Fruit fly (Drosophila melanogaster): ENCODE results near the gene CG44774.

Gene CG44774

DNA sequence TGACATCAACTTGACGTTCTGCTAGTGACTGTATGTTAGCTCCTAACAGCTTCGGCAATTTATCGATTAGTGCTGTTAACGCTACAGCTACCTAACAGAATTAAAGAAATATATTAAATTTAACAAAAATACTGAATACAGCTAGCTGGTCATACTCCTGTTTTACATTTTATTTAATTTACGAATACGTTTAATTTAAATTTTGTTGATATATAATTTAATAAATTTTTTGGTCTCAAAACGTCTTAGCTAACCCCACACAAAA lies at the start of gene CG44774:
CG44774 (minus strand) TSS at position 34 of the 265 bp plus-strand sequence.
- TF ChIP-seq ttk (optimal IDR thresholded peaks at IDR 0.05) (no peak), Sin3A (optimal IDR thresholded peaks at IDR 0.05) (no peak), Myc (optimal IDR thresholded peaks at IDR 0.05) (no peak), psq (optimal IDR thresholded peaks at IDR 0.05) (no peak), insv (optimal IDR thresholded peaks at IDR 0.05) (no peak), h (optimal IDR thresholded peaks at IDR 0.05) (no peak)

DNA sequence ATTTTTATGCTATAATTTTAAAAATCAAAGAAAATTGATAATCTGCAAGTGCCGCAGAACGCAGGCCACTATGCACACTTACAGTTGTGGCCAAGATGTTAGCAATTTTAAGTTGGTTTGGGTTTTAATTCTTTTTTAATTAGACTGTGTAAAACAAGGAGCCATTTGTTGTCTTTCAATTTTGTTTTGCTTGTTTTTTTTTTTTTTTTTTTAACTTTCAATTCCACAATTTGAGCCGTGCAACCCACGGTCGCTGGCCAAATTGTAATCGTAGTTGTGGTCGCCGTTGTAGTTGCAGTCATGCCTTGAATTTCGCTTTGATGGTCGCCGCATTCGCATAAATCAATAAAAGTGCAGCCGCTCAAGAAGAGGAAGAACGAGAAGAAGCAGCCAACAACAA lies 47.5 kb upstream of the CG44774 start:
- TF ChIP-seq psq (optimal IDR thresholded peaks at IDR 0.05), result no peak
- no peak for TF ChIP-seq h (optimal IDR thresholded peaks at IDR 0.05)
- TF ChIP-seq insv (optimal IDR thresholded peaks at IDR 0.05), result no peak
- TF ChIP-seq Sin3A (optimal IDR thresholded peaks at IDR 0.05), result no peak
- no peak for TF ChIP-seq ttk (optimal IDR thresholded peaks at IDR 0.05)
- TF ChIP-seq Myc (optimal IDR thresholded peaks at IDR 0.05), result no peak

DNA sequence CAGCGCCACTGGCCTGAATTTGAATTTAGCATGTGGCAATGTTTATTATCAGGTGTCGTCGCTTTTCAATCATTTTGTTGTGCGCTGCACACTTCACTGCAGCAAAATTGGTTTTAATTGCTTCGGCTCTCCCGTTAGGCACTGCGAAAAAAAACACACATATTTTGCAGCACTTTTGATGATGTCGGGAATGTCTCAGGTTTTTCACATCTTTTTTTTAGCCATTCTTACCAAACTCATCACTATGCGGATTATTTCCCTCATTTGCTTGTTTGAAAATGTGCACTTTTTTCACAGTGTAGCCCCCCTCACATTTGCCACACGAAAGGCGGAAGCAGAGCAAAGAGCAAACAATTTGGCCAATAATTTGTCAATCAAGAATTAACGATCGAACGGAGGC lies 45.3 kb upstream of the CG44774 start:
- TF ChIP-seq Sin3A (optimal IDR thresholded peaks at IDR 0.05), result no peak
- TF ChIP-seq insv (optimal IDR thresholded peaks at IDR 0.05), result no peak
- no peak for TF ChIP-seq h (optimal IDR thresholded peaks at IDR 0.05)
- no peak for TF ChIP-seq psq (optimal IDR thresholded peaks at IDR 0.05)
- TF ChIP-seq ttk (optimal IDR thresholded peaks at IDR 0.05), result no peak
- TF ChIP-seq Myc (optimal IDR thresholded peaks at IDR 0.05), result no peak

DNA sequence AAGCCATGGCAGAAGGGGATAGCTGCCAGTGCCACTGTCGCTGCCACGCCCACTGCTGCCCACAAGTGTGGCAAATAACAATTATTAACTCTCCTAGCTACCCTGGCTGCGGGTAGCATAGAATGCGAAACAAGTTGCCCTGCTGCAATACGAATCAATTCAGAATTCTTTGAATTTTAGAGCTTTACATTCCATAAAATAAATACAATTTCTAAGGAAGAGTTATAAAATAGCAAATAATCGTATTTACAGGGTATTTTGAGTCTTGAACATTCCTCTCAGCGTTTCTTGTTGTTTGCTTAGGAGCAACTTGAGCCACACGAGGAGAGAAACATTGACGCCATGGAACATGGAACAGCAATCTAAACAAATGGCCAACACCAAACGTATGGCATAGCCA lies 44.5 kb upstream of the CG44774 start:
- TF ChIP-seq Myc (optimal IDR thresholded peaks at IDR 0.05) (no peak), psq (optimal IDR thresholded peaks at IDR 0.05) (no peak), ttk (optimal IDR thresholded peaks at IDR 0.05) (no peak), h (optimal IDR thresholded peaks at IDR 0.05) (no peak), insv (optimal IDR thresholded peaks at IDR 0.05) (no peak), Sin3A (optimal IDR thresholded peaks at IDR 0.05) (no peak)

DNA sequence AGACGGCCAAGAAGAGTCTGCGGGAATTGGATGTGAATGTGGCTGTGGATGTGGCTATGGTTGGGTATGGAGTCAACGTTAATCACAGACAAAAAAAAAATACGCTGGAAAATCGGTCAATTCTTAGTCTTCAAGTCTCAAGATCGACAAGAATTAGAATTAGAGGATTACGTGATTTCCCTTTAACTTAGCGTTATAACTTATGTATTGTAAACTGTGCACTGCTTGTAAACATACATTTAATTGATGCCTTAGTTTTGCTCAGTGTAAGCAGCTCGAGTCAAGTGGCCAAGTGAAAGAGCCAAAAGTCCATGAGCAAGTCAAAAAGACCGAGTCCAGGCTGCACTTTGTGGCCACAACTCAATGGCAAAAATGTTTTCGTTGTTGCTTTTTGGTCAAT lies 32.0 kb upstream of the CG44774 start:
- no peak for TF ChIP-seq ttk (optimal IDR thresholded peaks at IDR 0.05)
- no peak for TF ChIP-seq h (optimal IDR thresholded peaks at IDR 0.05)
- TF ChIP-seq Sin3A (optimal IDR thresholded peaks at IDR 0.05), result no peak
- no peak for TF ChIP-seq insv (optimal IDR thresholded peaks at IDR 0.05)
- no peak for TF ChIP-seq Myc (optimal IDR thresholded peaks at IDR 0.05)
- no peak for TF ChIP-seq psq (optimal IDR thresholded peaks at IDR 0.05)

DNA sequence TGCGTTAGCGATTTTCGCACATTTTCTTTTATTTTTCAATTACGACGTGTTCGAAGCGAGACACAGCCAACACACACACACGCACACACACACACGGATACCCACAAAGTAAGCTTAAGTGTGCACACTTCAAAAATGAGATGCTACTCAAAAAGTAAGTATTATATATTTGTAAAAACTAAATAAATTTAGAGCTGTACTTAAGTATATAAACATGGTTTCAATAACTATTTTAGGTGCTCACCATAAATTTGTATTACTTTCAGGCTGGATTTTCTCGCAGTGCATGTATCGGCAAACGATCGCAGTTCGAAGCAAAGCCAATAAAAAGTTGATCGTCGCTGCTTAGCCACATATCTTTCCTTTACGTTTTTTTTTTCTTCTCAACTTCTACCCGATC lies 27.8 kb upstream of the CG44774 start:
- TF ChIP-seq insv (optimal IDR thresholded peaks at IDR 0.05) (no peak), h (optimal IDR thresholded peaks at IDR 0.05) (no peak)

dm6 chrX:4962964-4963363 lies 25.1 kb upstream of the CG44774 start:
- TF ChIP-seq insv (optimal IDR thresholded peaks at IDR 0.05) (no peak), Myc (optimal IDR thresholded peaks at IDR 0.05) (no peak), ttk (optimal IDR thresholded peaks at IDR 0.05) (no peak), h (optimal IDR thresholded peaks at IDR 0.05) (no peak), psq (optimal IDR thresholded peaks at IDR 0.05) (no peak), Sin3A (optimal IDR thresholded peaks at IDR 0.05) (no peak)

dm6 chrX:4961028-4961427 lies 23.1 kb upstream of the CG44774 start, which contains the start of gene CG15468:
CG15468 (minus strand) TSS chrX:4961128.
- no peak for TF ChIP-seq h (optimal IDR thresholded peaks at IDR 0.05)

- TF ChIP-seq psq (optimal IDR thresholded peaks at IDR 0.05) (no peak), Myc (optimal IDR thresholded peaks at IDR 0.05) (no peak), ttk (optimal IDR thresholded peaks at IDR 0.05) (no peak), insv (optimal IDR thresholded peaks at IDR 0.05) (no peak), h (optimal IDR thresholded peaks at IDR 0.05) (no peak)
Observed at dm6 chrX:4958872-4959271, 21.0 kb upstream of the CG44774 start.

DNA sequence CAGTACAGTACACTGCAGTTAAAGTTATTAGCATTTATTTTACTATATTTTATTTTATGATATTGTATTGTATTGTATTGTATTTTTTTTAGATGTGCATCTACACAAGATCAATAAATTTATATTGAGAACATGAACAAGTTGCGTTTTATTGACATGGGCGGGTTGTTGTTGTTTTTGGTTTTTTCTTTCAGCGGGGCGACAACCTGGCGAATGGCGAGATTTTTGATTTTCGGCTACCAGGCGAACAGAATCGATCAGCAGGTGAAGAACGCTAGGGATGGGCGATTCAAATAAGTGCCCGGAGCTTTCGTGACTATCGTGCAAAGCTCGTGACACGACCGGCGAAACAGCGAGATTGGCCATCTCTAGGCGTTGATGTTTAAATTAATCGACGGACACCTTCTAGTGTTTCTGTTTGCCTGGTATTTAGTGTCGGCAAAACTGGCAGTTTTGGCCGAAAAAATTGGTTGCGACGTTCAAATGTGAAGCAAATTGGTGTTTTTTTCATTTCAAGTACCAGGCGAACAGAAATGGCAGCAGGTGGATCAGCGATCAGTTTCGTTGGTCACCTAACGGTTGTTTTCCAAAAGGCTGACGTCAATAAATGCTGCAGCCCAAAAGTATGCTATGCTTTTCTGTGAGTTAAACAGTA lies 18.0 kb upstream of the CG44774 start:
- TF ChIP-seq insv (optimal IDR thresholded peaks at IDR 0.05) (no peak), Myc (optimal IDR thresholded peaks at IDR 0.05) (no peak), psq (optimal IDR thresholded peaks at IDR 0.05) (no peak), Sin3A (optimal IDR thresholded peaks at IDR 0.05) (no peak), ttk (optimal IDR thresholded peaks at IDR 0.05) (no peak), h (optimal IDR thresholded peaks at IDR 0.05) (no peak)

DNA sequence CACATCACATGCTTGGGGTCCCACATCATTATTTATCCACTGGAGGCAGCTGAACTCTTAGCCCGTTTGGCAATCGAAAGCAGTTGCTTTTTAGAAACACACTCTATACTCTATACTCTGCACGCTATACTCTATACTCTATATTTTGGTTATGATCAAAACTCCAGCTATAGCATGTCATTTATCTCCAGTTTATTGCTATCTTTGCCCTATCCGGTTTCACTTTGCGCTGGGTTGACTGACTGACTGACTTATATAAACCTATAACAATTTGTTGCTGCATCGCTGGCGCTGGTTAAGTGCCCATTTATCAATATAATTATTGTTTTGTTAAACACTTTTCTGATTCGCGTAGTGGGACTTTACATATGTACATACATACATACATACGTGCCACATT lies 5.6 kb upstream of the CG44774 start:
- TF ChIP-seq Sin3A (optimal IDR thresholded peaks at IDR 0.05), result no peak
- no peak for TF ChIP-seq insv (optimal IDR thresholded peaks at IDR 0.05)
- TF ChIP-seq ttk (optimal IDR thresholded peaks at IDR 0.05), result no peak
- TF ChIP-seq psq (optimal IDR thresholded peaks at IDR 0.05), result no peak
- no peak for TF ChIP-seq h (optimal IDR thresholded peaks at IDR 0.05)
- no peak for TF ChIP-seq Myc (optimal IDR thresholded peaks at IDR 0.05)

dm6 chrX:4941512-4941911 lies 3.6 kb upstream of the CG44774 start:
- TF ChIP-seq h (optimal IDR thresholded peaks at IDR 0.05) (no peak), psq (optimal IDR thresholded peaks at IDR 0.05) (no peak), Myc (optimal IDR thresholded peaks at IDR 0.05) (no peak), ttk (optimal IDR thresholded peaks at IDR 0.05) (no peak), Sin3A (optimal IDR thresholded peaks at IDR 0.05) (no peak)

dm6 chrX:4940527-4940926 lies 2.6 kb upstream of the CG44774 start:
- TF ChIP-seq insv (optimal IDR thresholded peaks at IDR 0.05), result no peak
- no peak for TF ChIP-seq ttk (optimal IDR thresholded peaks at IDR 0.05)
- TF ChIP-seq psq (optimal IDR thresholded peaks at IDR 0.05), result no peak
- TF ChIP-seq Myc (optimal IDR thresholded peaks at IDR 0.05), result no peak
